Worm (Caenorhabditis elegans): ENCODE data around the gene pitr-6.
"Not testable (repeated sequence)": the region's sequence is repeated elsewhere in the genome, so short reads cannot be mapped to it uniquely, and the experiment has no call there.

Gene pitr-6

ce11 chrII:12435202-12435872, 9.8 kb upstream of the pitr-6 start:
- TF ChIP-seq nhr-28 (tag; optimal IDR thresholded peaks at IDR 0.05) (no peak), fkh-8 (tag; optimal IDR thresholded peaks at IDR 0.05) (no peak), efl-1 (optimal IDR thresholded peaks at IDR 0.05) (no peak), efl-1 (GFP tag; optimal IDR thresholded peaks at IDR 0.05 in 1 of 2) (peak in 1 of 2 experiments; percentile 52)

ce11 chrII:12436717-12437116, 8.4 kb upstream of the pitr-6 start:
- no peak for TF ChIP-seq unc-98 (GFP tag; IDR thresholded peaks at IDR 0.05)
- no peak for TF ChIP-seq nhr-12 (tag; optimal IDR thresholded peaks at IDR 0.05)
- TF ChIP-seq lin-15B (tag; optimal IDR thresholded peaks at IDR 0.05): no peak
- TF ChIP-seq xbp-1 (tag; optimal IDR thresholded peaks at IDR 0.05): no peak

- TF ChIP-seq lin-13 (GFP tag; optimal IDR thresholded peaks at IDR 0.05) (no peak), nhr-71 (tag; optimal IDR thresholded peaks at IDR 0.05) (peak; percentile 1)
These were observed 6.7 kb upstream of the pitr-6 start, which contains the start of gene Y57A10C.9 for ce11 chrII:12438441-12438840. Y57A10C.9 (minus strand) TSS chrII:12438541.

ce11 chrII:12441164-12441563, 4.0 kb upstream of the pitr-6 start, which contains the start of gene Y57A10C.10:
Y57A10C.10 (minus strand) TSS chrII:12441264.
- TF ChIP-seq ceh-63 (GFP tag; optimal IDR thresholded peaks at IDR 0.05); sup-37 (GFP tag; optimal IDR thresholded peaks at IDR 0.05); lin-39 (tag; optimal IDR thresholded peaks at IDR 0.05): not testable (repeated sequence)

- TF ChIP-seq zip-4 (GFP tag; optimal IDR thresholded peaks at IDR 0.05) (no peak), nhr-19 (GFP tag; conservative IDR thresholded peaks at IDR 0.05) (no peak), hlh-17 (GFP tag; optimal IDR thresholded peaks at IDR 0.05; ENCODE audit: borderline replicate concordance) (no peak), elt-3 (tag; optimal IDR thresholded peaks at IDR 0.05) (no peak), mab-9 (GFP tag; IDR thresholded peaks at IDR 0.05) (no peak), unc-30 (tag; optimal IDR thresholded peaks at IDR 0.05) (no peak), Y116A8C.19 (tag; optimal IDR thresholded peaks at IDR 0.05; ENCODE audit: borderline replicate concordance) (no peak), lir-3 (tag; optimal IDR thresholded peaks at IDR 0.05; ENCODE audit: poor library complexity) (no peak)
These were observed 3.1 kb downstream of the pitr-6 start, which contains the start of gene srh-27 for ce11 chrII:12448241-12448640. srh-27 (plus strand) TSS chrII:12448541.

- TF ChIP-seq mab-9 (GFP tag; IDR thresholded peaks at IDR 0.05) (no peak), grh-1 (GFP tag; IDR thresholded peaks at IDR 0.05) (no peak), C16A3.4 (tag; optimal IDR thresholded peaks at IDR 0.05) (no peak), C04F5.9 (tag; optimal IDR thresholded peaks at IDR 0.05) (no peak), dsc-1 (tag; optimal IDR thresholded peaks at IDR 0.05) (no peak), snu-23 (GFP tag; optimal IDR thresholded peaks at IDR 0.05) (no peak), alr-1 (tag; optimal IDR thresholded peaks at IDR 0.05; ENCODE audit: borderline replicate concordance) (no peak), unc-98 (GFP tag; IDR thresholded peaks at IDR 0.05) (no peak), nhr-90 (tag; optimal IDR thresholded peaks at IDR 0.05; ENCODE audit: poor library complexity) (no peak), nhr-20 (tag; optimal IDR thresholded peaks at IDR 0.05) (no peak), swsn-7 (tag; optimal IDR thresholded peaks at IDR 0.05) (no peak), hlh-4 (tag; optimal IDR thresholded peaks at IDR 0.05) (no peak), egl-27 (tag; optimal IDR thresholded peaks at IDR 0.05) (no peak), lir-3 (tag; optimal IDR thresholded peaks at IDR 0.05; ENCODE audit: poor library complexity) (no peak), unc-130 (tag; optimal IDR thresholded peaks at IDR 0.05) (no peak), lin-39 (tag; optimal IDR thresholded peaks at IDR 0.05) (no peak), efl-1 (optimal IDR thresholded peaks at IDR 0.05) (no peak), efl-1 (GFP tag; optimal IDR thresholded peaks at IDR 0.05 in 1 of 2) (no peak), ets-5 (GFP tag; IDR thresholded peaks at IDR 0.05) (no peak)
These were observed 4.7 kb downstream of the pitr-6 start, which contains the start of gene sre-34 for ce11 chrII:12449849-12450248. sre-34 (plus strand) TSS chrII:12450149.
